Fruit fly (Drosophila melanogaster): ENCODE data around the gene vkg.
A peak's percentile ranks its signal among the peaks of the same experiment; 100 is the strongest.

vkg gene

DNA sequence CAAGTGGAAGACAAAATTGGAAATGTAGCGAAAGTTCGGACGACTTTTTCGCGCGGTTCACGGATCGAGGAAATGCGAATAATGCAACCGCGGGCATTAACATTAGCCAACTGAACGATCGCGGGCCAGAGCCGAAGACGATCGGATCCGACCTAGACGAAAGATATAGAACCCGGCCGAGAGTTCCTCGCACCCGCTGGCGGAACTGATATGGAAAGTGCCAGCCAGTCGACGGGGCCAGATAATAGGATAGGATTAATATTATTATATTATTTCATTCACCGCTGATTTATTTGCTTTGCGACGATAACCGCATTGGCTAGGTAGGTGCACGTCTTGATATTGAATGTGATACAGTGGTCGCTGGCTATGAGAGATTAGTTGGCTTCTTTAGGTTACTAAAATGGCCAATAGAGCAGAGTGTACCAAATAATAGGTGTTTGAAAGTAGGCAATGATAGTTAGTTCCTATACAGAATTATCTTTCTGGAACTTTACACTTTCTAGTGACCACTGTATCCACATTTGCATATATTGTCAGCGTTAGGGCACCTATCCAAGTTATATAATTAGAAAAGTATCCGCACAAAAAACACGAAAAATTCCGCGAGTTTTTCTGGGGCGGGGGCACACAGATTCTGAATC lies 28.5 kb downstream of the vkg start:
- TF ChIP-seq CG17801 (GFP tag; optimal IDR thresholded peaks at IDR 0.05; ENCODE audit: partially characterized antibody): peak; percentile 77

- TF ChIP-seq CG17801 (GFP tag; optimal IDR thresholded peaks at IDR 0.05; ENCODE audit: partially characterized antibody): no peak
Observed at dm6 chr2L:4998571-4999191, 29.3 kb downstream of the vkg start.

- TF ChIP-seq CG17801 (GFP tag; optimal IDR thresholded peaks at IDR 0.05; ENCODE audit: partially characterized antibody): no peak
Observed at dm6 chr2L:4998260-4998560, 29.8 kb downstream of the vkg start.

dm6 chr2L:4997401-4998259 lies 30.4 kb downstream of the vkg start:
- TF ChIP-seq CG17801 (GFP tag; optimal IDR thresholded peaks at IDR 0.05; ENCODE audit: partially characterized antibody): peak; percentile 93

DNA sequence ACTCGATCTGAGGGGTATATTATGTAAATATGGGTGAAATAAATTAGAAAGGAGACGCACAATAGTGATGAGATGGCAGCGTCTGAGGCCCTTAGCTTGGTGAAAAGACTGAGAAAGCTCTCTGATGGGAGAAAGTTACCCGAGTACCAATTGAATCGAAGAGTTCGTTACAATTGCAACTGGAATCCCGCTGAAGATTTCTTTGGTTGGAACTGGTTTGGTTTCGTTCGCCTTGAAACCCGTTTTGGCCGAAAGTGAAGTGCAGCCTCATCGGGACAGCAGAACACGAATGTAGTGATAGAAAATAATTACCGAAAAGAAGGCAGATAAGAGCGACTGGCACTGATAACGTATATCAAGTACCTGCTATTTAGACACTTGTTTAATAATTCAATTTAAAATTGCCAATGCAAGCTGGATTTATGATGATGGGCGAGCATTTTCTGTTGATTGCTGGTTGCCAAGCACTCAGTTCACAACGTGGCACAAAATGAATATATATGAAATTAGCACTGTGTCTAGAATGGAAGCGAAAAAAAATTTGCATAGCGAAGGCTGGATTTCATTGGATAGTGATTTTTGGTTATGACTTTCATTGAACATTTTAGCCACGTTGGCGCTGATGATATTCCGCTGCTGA lies 31.6 kb downstream of the vkg start:
- no peak for TF ChIP-seq CG17801 (GFP tag; optimal IDR thresholded peaks at IDR 0.05; ENCODE audit: partially characterized antibody)

DNA sequence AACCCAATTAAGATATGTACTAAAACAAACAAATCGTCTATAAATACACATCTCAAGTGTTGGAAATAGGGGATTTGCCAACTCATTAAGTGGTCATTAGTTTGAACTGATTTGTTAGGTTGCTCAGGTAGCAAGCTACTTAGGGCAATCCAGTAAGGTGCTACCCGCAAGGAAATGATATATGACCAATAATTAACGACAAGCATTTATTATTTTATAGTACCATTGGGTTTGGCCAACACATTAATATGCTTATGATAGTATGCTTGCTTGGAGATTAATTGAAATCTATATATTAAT lies 32.2 kb downstream of the vkg start:
- no peak for TF ChIP-seq CG17801 (GFP tag; optimal IDR thresholded peaks at IDR 0.05; ENCODE audit: partially characterized antibody)

dm6 chr2L:4995010-4995836 lies 32.8 kb downstream of the vkg start:
- TF ChIP-seq CG17801 (GFP tag; optimal IDR thresholded peaks at IDR 0.05; ENCODE audit: partially characterized antibody): no peak

dm6 chr2L:4982098-4982646 lies 45.8 kb downstream of the vkg start:
- no peak for TF ChIP-seq CG17801 (GFP tag; optimal IDR thresholded peaks at IDR 0.05; ENCODE audit: partially characterized antibody)

- peak; percentile 96 for TF ChIP-seq CG17801 (GFP tag; optimal IDR thresholded peaks at IDR 0.05; ENCODE audit: partially characterized antibody)
Observed at dm6 chr2L:4981278-4981966, 46.6 kb downstream of the vkg start, which contains the start of the genes CG8892 and CG34126. Gene CG8892 (minus strand): TSS chr2L:4981592. Gene CG34126 (plus strand): TSS chr2L:4981614.

- TF ChIP-seq CG17801 (GFP tag; optimal IDR thresholded peaks at IDR 0.05; ENCODE audit: partially characterized antibody): no peak
Observed at dm6 chr2L:4979138-4979537, 48.9 kb downstream of the vkg start, which contains the start of gene CG8891. Gene CG8891 (minus strand): TSS chr2L:4979379.

DNA sequence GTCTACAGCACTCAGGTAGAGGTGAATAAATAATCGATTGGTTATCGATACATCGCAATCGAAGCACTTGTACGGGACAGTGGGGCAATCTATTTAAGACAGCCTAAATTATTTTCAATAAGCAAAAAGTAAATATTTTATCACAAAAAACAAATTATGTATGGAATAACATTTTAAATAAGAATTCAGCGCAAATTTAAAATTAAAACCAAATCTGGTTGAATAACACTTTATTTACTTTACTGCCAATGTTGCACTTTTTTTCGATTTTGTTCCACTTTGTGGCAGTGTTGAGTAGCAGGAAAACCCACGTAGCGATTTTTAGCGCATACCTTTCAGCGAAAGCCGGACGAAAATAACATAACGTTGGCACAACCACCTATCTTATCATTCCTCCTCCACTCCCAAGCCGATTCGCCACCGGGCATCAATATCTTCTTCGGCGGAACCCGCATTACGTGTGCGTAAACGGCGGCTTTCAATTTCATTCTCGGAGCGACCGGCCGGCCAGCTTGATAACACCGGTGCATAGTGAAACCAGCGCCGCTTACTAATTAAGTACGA lies 50.9 kb downstream of the vkg start, which contains the start of the genes Gmd and CG3792:
TSS of gene Gmd (minus strand) at position 36 of the 564 bp plus-strand sequence.
TSS of gene CG3792 (plus strand) at position 325 of the 564 bp plus-strand sequence.
- TF ChIP-seq CG17801 (GFP tag; optimal IDR thresholded peaks at IDR 0.05; ENCODE audit: partially characterized antibody): peak; percentile 94

dm6 chr2L:4973731-4974415 lies 54.1 kb downstream of the vkg start, which contains the start of gene mRpL28:
Gene mRpL28 (plus strand): TSS chr2L:4973976.
- TF ChIP-seq CG17801 (GFP tag; optimal IDR thresholded peaks at IDR 0.05; ENCODE audit: partially characterized antibody): peak; percentile 10

- TF ChIP-seq CG17801 (GFP tag; optimal IDR thresholded peaks at IDR 0.05; ENCODE audit: partially characterized antibody): peak; percentile 7
Observed at dm6 chr2L:4971329-4971798, 56.6 kb downstream of the vkg start, which contains the start of gene CG14043. Gene CG14043 (plus strand): TSS chr2L:4971702.

All from ovary, adult (tissue).